Worm (Caenorhabditis elegans) whole organism, L1 larva: ENCODE data around the gene C17H11.6.

Experiments used
- C04F5.9 ChIP-seq: sonication (generic microtip); optimal IDR thresholded peaks from 2 replicates; lab custom pipeline; 2016; ENCODE audit warnings: missing genetic modification characterization, missing compliant biosample characterization
- C16A3.4 ChIP-seq: fragments of 150-350 bp; optimal IDR thresholded peaks from 2 replicates; lab custom pipeline; 2014; ENCODE audit warnings: missing biosample characterization, missing genetic modification characterization
- C34B4.2 ChIP-seq: sonication (generic microtip); optimal IDR thresholded peaks from 2 replicates; lab custom pipeline; 2017; ENCODE audit warnings: mild to moderate bottlenecking, missing genetic modification characterization, missing compliant biosample characterization
- Y116A8C.19 ChIP-seq: sonication (generic microtip); optimal IDR thresholded peaks from 2 replicates; lab custom pipeline; 2016; ENCODE audit warnings: missing compliant biosample characterization, missing genetic modification characterization, borderline replicate concordance
- aha-1 ChIP-seq: fragments of 150-350 bp; optimal IDR thresholded peaks from 2 replicates; lab custom pipeline; 2014; ENCODE audit warnings: missing biosample characterization, missing genetic modification characterization
- aly-2 ChIP-seq: fragments of 150-350 bp; optimal IDR thresholded peaks from 2 replicates; lab custom pipeline; 2014; ENCODE audit warnings: missing biosample characterization, missing genetic modification characterization
- ama-1 ChIP-seq: fragments of 150-350 bp; optimal IDR thresholded peaks from 2 replicates; lab custom pipeline; 2014
- blmp-1 ChIP-seq: fragments of 150-350 bp; optimal IDR thresholded peaks from 2 replicates; lab custom pipeline; 2014; ENCODE audit warnings: missing biosample characterization, missing genetic modification characterization
- ceh-8 ChIP-seq: fragments of 200-800 bp; sonication (Bioruptor generic); optimal IDR thresholded peaks from 2 replicates; lab custom pipeline; 2018; ENCODE audit warnings: mild to moderate bottlenecking, missing genetic modification characterization, moderate library complexity, missing compliant biosample characterization
- ceh-82 ChIP-seq, 3 experiments: fragments of 150-350 bp in 1 of 3; sonication (generic microtip) in 2 of 3; optimal IDR thresholded peaks; 2 replicates each; lab custom pipeline; 2014 to 2017; ENCODE audit warnings: missing biosample characterization in 3 of 3, missing genetic modification characterization in 3 of 3
- ceh-88 ChIP-seq: fragments of 200-800 bp; sonication (Bioruptor generic); IDR thresholded peaks from 2 replicates; pipeline ENCODE4 v1.3.6; 2022; ENCODE audit warnings: missing genetic modification characterization, missing compliant biosample characterization
- ceh-90 ChIP-seq: sonication (generic microtip); optimal IDR thresholded peaks from 2 replicates; lab custom pipeline; 2016; ENCODE audit warnings: missing genetic modification characterization, missing compliant biosample characterization
- ces-1 ChIP-seq: fragments of 150-350 bp; optimal IDR thresholded peaks from 2 replicates; lab custom pipeline; 2014; ENCODE audit warnings: missing biosample characterization, missing genetic modification reagents, missing genetic modification characterization
- dpl-1 ChIP-seq, 3 experiments: fragments of 150-350 bp in 2 of 3; sonication (generic microtip) in 1 of 3; optimal IDR thresholded peaks; 2 replicates each; lab custom pipeline; 2014 to 2017; ENCODE audit warnings: missing biosample characterization in 3 of 3, missing genetic modification characterization in 3 of 3, missing genetic modification reagents in 3 of 3
- dsc-1 ChIP-seq: sonication (generic microtip); optimal IDR thresholded peaks from 2 replicates; lab custom pipeline; 2016; ENCODE audit warnings: mild to moderate bottlenecking, missing genetic modification characterization, missing compliant biosample characterization
- egl-13 ChIP-seq: sonication (generic microtip); optimal IDR thresholded peaks from 2 replicates; lab custom pipeline; 2016; ENCODE audit warnings: missing genotype, missing genetic modification reagents, missing genetic modification characterization, missing compliant biosample characterization
- egl-27 ChIP-seq, 2 experiments: fragments of 150-350 bp in 1 of 2; sonication (generic microtip); optimal IDR thresholded peaks; 3 replicates each; lab custom pipeline; 2017 to 2018; ENCODE audit warnings: missing biosample characterization in 2 of 2, missing genetic modification characterization in 2 of 2, missing genetic modification reagents in 2 of 2
- fkh-10 ChIP-seq: sonication (generic microtip); optimal IDR thresholded peaks from 2 replicates; lab custom pipeline; 2017; ENCODE audit warnings: missing biosample characterization, missing genetic modification reagents, missing genetic modification characterization
- fkh-8 ChIP-seq: sonication (generic microtip); optimal IDR thresholded peaks from 2 replicates; lab custom pipeline; 2016; ENCODE audit warnings: mild to moderate bottlenecking, missing genetic modification characterization, missing compliant biosample characterization
- fos-1 ChIP-seq: fragments of 150-350 bp; optimal IDR thresholded peaks from 2 replicates; lab custom pipeline; 2014; ENCODE audit warnings: missing biosample characterization, missing genetic modification characterization
- hlh-17 ChIP-seq: fragments of 200-800 bp; sonication (Bioruptor generic); optimal IDR thresholded peaks from 2 replicates; lab custom pipeline; 2018; ENCODE audit warnings: missing genetic modification characterization, mild to moderate bottlenecking, missing compliant biosample characterization, moderate library complexity, borderline replicate concordance
- hlh-4 ChIP-seq: sonication (generic microtip); optimal IDR thresholded peaks from 2 replicates; lab custom pipeline; 2016; ENCODE audit warnings: mild to moderate bottlenecking, missing genetic modification characterization, missing compliant biosample characterization
- hpl-2 ChIP-seq: fragments of 150-350 bp; optimal IDR thresholded peaks from 2 replicates; lab custom pipeline; 2014; ENCODE audit warnings: missing biosample characterization, missing genetic modification reagents, missing genetic modification characterization
- isw-1 ChIP-seq: fragments of 200-800 bp; sonication (Bioruptor generic); IDR thresholded peaks from 2 replicates; pipeline ENCODE4 v1.3.6; 2022; ENCODE audit warnings: missing genetic modification characterization, missing compliant biosample characterization
- lin-14 ChIP-seq: fragments of 200-800 bp; sonication (Bioruptor generic); optimal IDR thresholded peaks from 2 replicates; lab custom pipeline; 2018; ENCODE audit warnings: mild to moderate bottlenecking, missing genetic modification characterization, moderate library complexity, missing compliant biosample characterization
- lin-15B ChIP-seq: fragments of 150-350 bp; sonication (generic microtip); optimal IDR thresholded peaks from 3 replicates; lab custom pipeline; 2014; ENCODE audit warnings: missing biosample characterization, missing genetic modification characterization
- lin-35 ChIP-seq, 2 experiments: fragments of 150-350 bp; optimal IDR thresholded peaks; 2 replicates each; lab custom pipeline; 2014; ENCODE audit warnings: missing biosample characterization in 2 of 2, missing genetic modification characterization in 2 of 2, missing genetic modification reagents in 2 of 2
- lsy-2 ChIP-seq, 2 experiments: fragments of 150-350 bp; optimal IDR thresholded peaks; 2 replicates each; lab custom pipeline; 2014; ENCODE audit warnings: missing biosample characterization in 2 of 2, missing genetic modification characterization in 2 of 2
- mab-9 ChIP-seq: fragments of 200-800 bp; sonication (Bioruptor generic); IDR thresholded peaks from 2 replicates; pipeline ENCODE4 v1.3.6; 2022; ENCODE audit warnings: missing genetic modification reagents, missing genetic modification characterization, missing compliant biosample characterization
- mef-2 ChIP-seq: fragments of 150-350 bp; optimal IDR thresholded peaks from 2 replicates; lab custom pipeline; 2014; ENCODE audit warnings: missing biosample characterization, missing genetic modification characterization
- nhr-11 ChIP-seq: fragments of 150-350 bp; optimal IDR thresholded peaks from 2 replicates; lab custom pipeline; 2014; ENCODE audit warnings: missing biosample characterization, missing genetic modification characterization
- nhr-19 ChIP-seq: fragments of 200-800 bp; sonication (Bioruptor generic); conservative IDR thresholded peaks from 2 replicates; pipeline ENCODE4 v1.3.6; 2022; ENCODE audit warnings: missing genetic modification characterization, missing compliant biosample characterization
- nhr-237 ChIP-seq: fragments of 150-350 bp; optimal IDR thresholded peaks from 2 replicates; lab custom pipeline; 2014; ENCODE audit warnings: missing biosample characterization, missing genetic modification characterization
- nhr-28 ChIP-seq: fragments of 150-350 bp; optimal IDR thresholded peaks from 2 replicates; lab custom pipeline; 2014; ENCODE audit warnings: missing biosample characterization, missing genetic modification characterization
- nhr-47 ChIP-seq: sonication (generic microtip); optimal IDR thresholded peaks from 2 replicates; lab custom pipeline; 2016; ENCODE audit warnings: mild to moderate bottlenecking, missing genetic modification characterization, moderate library complexity, missing compliant biosample characterization
- nhr-71 ChIP-seq: sonication (generic microtip); optimal IDR thresholded peaks from 2 replicates; lab custom pipeline; 2016; ENCODE audit warnings: mild to moderate bottlenecking, missing genetic modification characterization, moderate library complexity, missing compliant biosample characterization
- nhr-84 ChIP-seq: sonication (generic microtip); optimal IDR thresholded peaks from 2 replicates; lab custom pipeline; 2017; ENCODE audit warnings: missing biosample characterization, missing genetic modification characterization
- pag-3 ChIP-seq: sonication (generic microtip); optimal IDR thresholded peaks from 2 replicates; lab custom pipeline; 2017; ENCODE audit warnings: missing genetic modification characterization, mild to moderate bottlenecking, missing compliant biosample characterization, antibody characterized with exemption, borderline replicate concordance; ENCODE audit not compliant: insufficient read depth
- pax-3 ChIP-seq: fragments of 200-800 bp; sonication (Bioruptor generic); optimal IDR thresholded peaks from 2 replicates; lab custom pipeline; 2018; ENCODE audit warnings: mild to moderate bottlenecking, missing genetic modification characterization, moderate library complexity, missing compliant biosample characterization
- pqm-1 ChIP-seq: sonication (generic microtip); optimal IDR thresholded peaks from 3 replicates; lab custom pipeline; 2017; ENCODE audit warnings: missing biosample characterization, missing genetic modification characterization
- rnt-1 ChIP-seq: sonication (generic microtip); optimal IDR thresholded peaks from 2 replicates; lab custom pipeline; 2016; ENCODE audit warnings: mild to moderate bottlenecking, missing genetic modification characterization, moderate library complexity, missing compliant biosample characterization
- snpc-4 ChIP-seq: fragments of 150-350 bp; optimal IDR thresholded peaks from 2 replicates; lab custom pipeline; 2014; ENCODE audit warnings: missing biosample characterization, missing genetic modification characterization
- snu-23 ChIP-seq: sonication (generic microtip); optimal IDR thresholded peaks from 2 replicates; lab custom pipeline; 2016; ENCODE audit warnings: missing genetic modification characterization, missing compliant biosample characterization
- sox-4 ChIP-seq: sonication (generic microtip); optimal IDR thresholded peaks from 2 replicates; lab custom pipeline; 2016; ENCODE audit warnings: missing genetic modification characterization, missing compliant biosample characterization
- sptf-1 ChIP-seq: fragments of 150-350 bp; optimal IDR thresholded peaks from 2 replicates; lab custom pipeline; 2014; ENCODE audit warnings: missing biosample characterization, missing genetic modification characterization
- sup-37 ChIP-seq: fragments of 200-800 bp; sonication (Bioruptor generic); optimal IDR thresholded peaks from 2 replicates; lab custom pipeline; 2018; ENCODE audit warnings: mild to moderate bottlenecking, missing genetic modification characterization, missing compliant biosample characterization
- swsn-7 ChIP-seq: sonication (generic microtip); optimal IDR thresholded peaks from 2 replicates; lab custom pipeline; 2016; ENCODE audit warnings: missing genetic modification characterization, missing compliant biosample characterization
- tbx-2 ChIP-seq: sonication (generic microtip); optimal IDR thresholded peaks from 2 replicates; lab custom pipeline; 2016; ENCODE audit warnings: missing genetic modification characterization, missing compliant biosample characterization
- tlp-1 ChIP-seq: fragments of 150-350 bp; optimal IDR thresholded peaks from 2 replicates; lab custom pipeline; 2014; ENCODE audit warnings: missing biosample characterization, missing genetic modification characterization
- vab-15 ChIP-seq: sonication (generic microtip); optimal IDR thresholded peaks from 2 replicates; lab custom pipeline; 2017; ENCODE audit warnings: missing genotype, mild to moderate bottlenecking, missing genetic modification characterization, missing compliant biosample characterization
- zip-4 ChIP-seq: fragments of 200-800 bp; sonication (Bioruptor generic); optimal IDR thresholded peaks from 2 replicates; lab custom pipeline; 2018; ENCODE audit warnings: mild to moderate bottlenecking, missing genetic modification characterization, moderate library complexity, missing compliant biosample characterization
- ztf-11 ChIP-seq, 2 experiments: sonication (generic microtip); optimal IDR thresholded peaks; 2 replicates each; lab custom pipeline; 2016 to 2017; ENCODE audit warnings: missing genetic modification characterization in 2 of 2, missing biosample characterization in 1 of 2, missing compliant biosample characterization in 1 of 2
- ztf-4 ChIP-seq: fragments of 150-350 bp; optimal IDR thresholded peaks from 2 replicates; lab custom pipeline; 2014; ENCODE audit warnings: missing biosample characterization, missing genetic modification characterization

C17H11.6 gene

ce11 chrX:8163555-8163954 lies 40.0 kb downstream of the C17H11.6 start:
- TF ChIP-seq vab-15 (tag; lab: Kevin White, UChicago), result no peak
- no peak for TF ChIP-seq nhr-28 (tag; lab: Kevin White, UChicago)
- no peak for TF ChIP-seq ama-1 (lab: Kevin White, UChicago)
- TF ChIP-seq lin-15B, result no peak
- no peak for TF ChIP-seq nhr-11 (tag; lab: Kevin White, UChicago)
- no peak for TF ChIP-seq zip-4 (GFP tag; lab: Kevin White, UChicago)
- no peak for TF ChIP-seq aha-1 (tag; lab: Kevin White, UChicago)
- 0 out of 2 replicates have a peak, but pooled peaks have one; percentile 37 for TF ChIP-seq ceh-88 (GFP tag; lab: Robert Waterston, UW)
- TF ChIP-seq C34B4.2, result no peak
- peak; percentile 62 for TF ChIP-seq fkh-10 (GFP tag; lab: Kevin White, UChicago)
- no peak for TF ChIP-seq C04F5.9
- peak; percentile 29; the same call in 1 of the 2 replicates for TF ChIP-seq nhr-19 (GFP tag; lab: Robert Waterston, UW)
- TF ChIP-seq snpc-4 (tag; lab: Kevin White, UChicago), result no peak
- peak in 1 of 3 experiments; percentile 24 for TF ChIP-seq dpl-1 (GFP tag; optimal IDR thresholded peaks at IDR 0.05; lab: Kevin White, UChicago)
- TF ChIP-seq ceh-8 (GFP tag; lab: Kevin White, UChicago), result peak; percentile 89
- TF ChIP-seq ztf-11 (tag; optimal IDR thresholded peaks at IDR 0.05; lab: Kevin White, UChicago), result peak in 1 of 2 experiments; percentile 24
- no peak for TF ChIP-seq tlp-1
- TF ChIP-seq swsn-7 (tag; lab: Kevin White, UChicago), result peak; percentile 60
- peak in 1 of 2 experiments; percentile 31 for TF ChIP-seq lsy-2 (tag; optimal IDR thresholded peaks at IDR 0.05; lab: Kevin White, UChicago)
- peak; percentile 7 for TF ChIP-seq tbx-2 (tag; lab: Kevin White, UChicago)
- no peak for TF ChIP-seq ces-1 (GFP tag; lab: Kevin White, UChicago)
- TF ChIP-seq aly-2 (tag; lab: Kevin White, UChicago), result no peak
- TF ChIP-seq snu-23, result peak; percentile 15
- TF ChIP-seq ztf-4 (tag; lab: Kevin White, UChicago), result no peak
- TF ChIP-seq pax-3 (tag; lab: Kevin White, UChicago), result no peak
- peak in 1 of 2 experiments; percentile 27 for TF ChIP-seq lin-35 (GFP tag; optimal IDR thresholded peaks at IDR 0.05; lab: Kevin White, UChicago)
- no peak for TF ChIP-seq pag-3 (tag; lab: Kevin White, UChicago)
- TF ChIP-seq hlh-4 (tag; lab: Kevin White, UChicago), result no peak
- no peak for TF ChIP-seq sup-37 (GFP tag; lab: Kevin White, UChicago)
- no peak for TF ChIP-seq Y116A8C.19 (tag; lab: Kevin White, UChicago)
- peak; percentile 24; the same call in 1 of the 2 replicates for TF ChIP-seq isw-1 (GFP tag; lab: Robert Waterston, UW)
- no peak for TF ChIP-seq hpl-2 (GFP tag; lab: Kevin White, UChicago)
- no peak for TF ChIP-seq mef-2 (tag; lab: Kevin White, UChicago)
- peak; percentile 93 for TF ChIP-seq fkh-8 (tag; lab: Kevin White, UChicago)
- TF ChIP-seq mab-9, result no peak
- peak; percentile 39 for TF ChIP-seq dsc-1 (tag; lab: Kevin White, UChicago)
- peak; percentile 59 for TF ChIP-seq sox-4
- TF ChIP-seq ceh-82 (tag; optimal IDR thresholded peaks at IDR 0.05; lab: Kevin White, UChicago), result peak; percentile 42 to 64 (median 59)
- TF ChIP-seq nhr-237, result no peak
- peak; percentile 39 for TF ChIP-seq nhr-71 (tag; lab: Kevin White, UChicago)
- TF ChIP-seq rnt-1 (tag; lab: Kevin White, UChicago), result no peak
- TF ChIP-seq C16A3.4 (tag; lab: Kevin White, UChicago), result no peak
- peak; percentile 67 for TF ChIP-seq nhr-47 (tag; lab: Kevin White, UChicago)
- peak; percentile 88 for TF ChIP-seq lin-14 (GFP tag; lab: Kevin White, UChicago)
- TF ChIP-seq ceh-90 (tag; lab: Kevin White, UChicago), result no peak
- TF ChIP-seq egl-13 (tag; lab: Kevin White, UChicago), result peak; percentile 57
- no peak for TF ChIP-seq egl-27 (tag; optimal IDR thresholded peaks at IDR 0.05; lab: Kevin White, UChicago)
- TF ChIP-seq blmp-1, result no peak
- no peak for TF ChIP-seq pqm-1 (tag; lab: Kevin White, UChicago)
- TF ChIP-seq fos-1, result no peak
- TF ChIP-seq hlh-17, result no peak
- no peak for TF ChIP-seq nhr-84 (tag; lab: Kevin White, UChicago)
- no peak for TF ChIP-seq sptf-1 (tag; lab: Kevin White, UChicago)
